Worm (Caenorhabditis elegans): ENCODE data around the gene gpa-9.

gpa-9 gene

ce11 chrV:12659426-12659825 is 10.3 kb upstream of the gpa-9 start, which contains the start of gene ccch-3 (continued):
- TF ChIP-seq lin-29 (GFP tag; IDR thresholded peaks at IDR 0.05): no peak
- TF ChIP-seq madf-9 (GFP tag; conservative IDR thresholded peaks at IDR 0.05): no peak

ce11 chrV:12658142-12658541 is 9.0 kb upstream of the gpa-9 start, which contains the start of gene W05B10.6:
W05B10.6 (minus strand) TSS chrV:12658242.
- no peak for TF ChIP-seq mep-1 (tag; optimal IDR thresholded peaks at IDR 0.05)
- no peak for TF ChIP-seq set-16 (GFP tag; IDR thresholded peaks at IDR 0.05)
- TF ChIP-seq zfp-2 (tag; optimal IDR thresholded peaks at IDR 0.05): no peak
- no peak for TF ChIP-seq lin-15B (tag; optimal IDR thresholded peaks at IDR 0.05)
- TF ChIP-seq snpc-4 (tag; optimal IDR thresholded peaks at IDR 0.05): no peak
- no peak for TF ChIP-seq dmd-8 (GFP tag; IDR thresholded peaks at IDR 0.05)
- TF ChIP-seq hlh-30 (tag; optimal IDR thresholded peaks at IDR 0.05; ENCODE audit: insufficient read depth): no peak
- TF ChIP-seq nhr-25 (tag; optimal IDR thresholded peaks at IDR 0.05; ENCODE audit: borderline replicate concordance, insufficient read depth): no peak
- TF ChIP-seq Y105C5A.15 (GFP tag; IDR thresholded peaks at IDR 0.05): no peak
- no peak for TF ChIP-seq nhr-28 (tag; optimal IDR thresholded peaks at IDR 0.05)
- no peak for TF ChIP-seq nhr-111 (GFP tag; optimal IDR thresholded peaks at IDR 0.05)
- TF ChIP-seq cey-2 (tag; optimal IDR thresholded peaks at IDR 0.05; ENCODE audit: borderline replicate concordance, insufficient read depth): no peak
- no peak for TF ChIP-seq egl-27 (tag; optimal IDR thresholded peaks at IDR 0.05)
- TF ChIP-seq zfp-3 (GFP tag; conservative IDR thresholded peaks at IDR 0.05): no peak
- TF ChIP-seq jun-1 (tag; optimal IDR thresholded peaks at IDR 0.05): no peak
- no peak for TF ChIP-seq hmg-1.1 (GFP tag; IDR thresholded peaks at IDR 0.05)

ce11 chrV:12649636-12650035 is 523 bp upstream of the gpa-9 start, which contains the start of gene lin-25:
lin-25 (plus strand) TSS chrV:12649925.
- TF ChIP-seq tra-1 (GFP tag; IDR thresholded peaks at IDR 0.05) (no peak), gei-8 (GFP tag; optimal IDR thresholded peaks at IDR 0.05) (no peak), nhr-6 (tag; optimal IDR thresholded peaks at IDR 0.05) (peak; percentile 36), nhr-28 (tag; optimal IDR thresholded peaks at IDR 0.05) (peak; percentile 57), pqm-1 (tag; optimal IDR thresholded peaks at IDR 0.05) (peak; percentile 27), R02D3.7 (tag; optimal IDR thresholded peaks at IDR 0.05) (no peak), fos-1 (tag; optimal IDR thresholded peaks at IDR 0.05) (no peak), lsy-2 (tag; optimal IDR thresholded peaks at IDR 0.05) (peak in 1 of 2 experiments; percentile 54), F26F4.8 (GFP tag; conservative IDR thresholded peaks at IDR 0.05) (no peak), hlh-11 (tag; optimal IDR thresholded peaks at IDR 0.05) (no peak), Y105C5A.15 (GFP tag; IDR thresholded peaks at IDR 0.05) (no peak), zag-1 (tag; optimal IDR thresholded peaks at IDR 0.05) (no peak), daf-16 (GFP tag; optimal IDR thresholded peaks at IDR 0.05) (no peak), daf-16 (tag; optimal IDR thresholded peaks at IDR 0.05) (no peak), egl-43 (GFP tag; IDR thresholded peaks at IDR 0.05) (no peak), unc-62 (GFP tag; optimal IDR thresholded peaks at IDR 0.05 in 1 of 2) (no peak), unc-62 (tag; optimal IDR thresholded peaks at IDR 0.05) (no peak), Y75B8A.6 (GFP tag; IDR thresholded peaks at IDR 0.05) (no peak), aly-2 (tag; optimal IDR thresholded peaks at IDR 0.05) (no peak), mxl-2 (GFP tag; conservative IDR thresholded peaks at IDR 0.05) (no peak), daf-8 (GFP tag; IDR thresholded peaks at IDR 0.05) (no peak), lir-3 (tag; optimal IDR thresholded peaks at IDR 0.05) (no peak), lin-1 (GFP tag; IDR thresholded peaks at IDR 0.05) (no peak), hmg-1.1 (GFP tag; IDR thresholded peaks at IDR 0.05) (no peak), daf-19 (GFP tag; conservative IDR thresholded peaks at IDR 0.05) (no peak), mxl-3 (GFP tag; optimal IDR thresholded peaks at IDR 0.05) (peak; percentile 52), madf-9 (GFP tag; conservative IDR thresholded peaks at IDR 0.05) (no peak), zfp-2 (tag; optimal IDR thresholded peaks at IDR 0.05) (no peak), unc-130 (GFP tag; optimal IDR thresholded peaks at IDR 0.05) (no peak), ZK337.2 (GFP tag; IDR thresholded peaks at IDR 0.05) (no peak), lim-7 (GFP tag; IDR thresholded peaks at IDR 0.05) (no peak), mep-1 (tag; optimal IDR thresholded peaks at IDR 0.05) (no peak), spr-3 (GFP tag; optimal IDR thresholded peaks at IDR 0.05) (no peak), ceh-28 (tag; optimal IDR thresholded peaks at IDR 0.05) (no peak), pha-4 (GFP tag; IDR thresholded peaks at IDR 0.05) (no peak), pha-4 (tag; optimal IDR thresholded peaks at IDR 0.05) (no peak), zfp-3 (GFP tag; conservative IDR thresholded peaks at IDR 0.05) (no peak), set-16 (GFP tag; IDR thresholded peaks at IDR 0.05) (no peak)

All from whole organism, L4 larva.